Worm (Caenorhabditis elegans) whole organism, late embryonic: ENCODE results near the gene sos-1.

ENCODE experiments used
- ceh-2 ChIP-seq: sonication (generic microtip); optimal IDR thresholded peaks from 2 replicates; lab custom pipeline; 2016; ENCODE audit warnings: missing genotype, missing genetic modification characterization, missing compliant biosample characterization
- ceh-34 ChIP-seq: sonication (generic microtip); optimal IDR thresholded peaks from 2 replicates; lab custom pipeline; 2016; ENCODE audit warnings: mild to moderate bottlenecking, missing genetic modification characterization, missing compliant biosample characterization
- ceh-9 ChIP-seq: sonication (generic microtip); optimal IDR thresholded peaks from 2 replicates; lab custom pipeline; 2016; ENCODE audit warnings: mild to moderate bottlenecking, missing genetic modification characterization, inconsistent platforms, missing compliant biosample characterization
- nfya-1 ChIP-seq: sonication (generic microtip); optimal IDR thresholded peaks from 2 replicates; lab custom pipeline; 2017; ENCODE audit warnings: missing genetic modification characterization, mild to moderate bottlenecking, missing compliant biosample characterization, antibody characterized with exemption, moderate library complexity
- npax-4 ChIP-seq: sonication (generic microtip); optimal IDR thresholded peaks from 2 replicates; lab custom pipeline; 2016; ENCODE audit warnings: missing genetic modification characterization, missing compliant biosample characterization
- pros-1 ChIP-seq: fragments of 150-350 bp; optimal IDR thresholded peaks from 2 replicates; lab custom pipeline; 2014; ENCODE audit warnings: missing biosample characterization, missing genetic modification reagents, missing genetic modification characterization
- sox-2 ChIP-seq: fragments of 200-800 bp; sonication (Bioruptor generic); IDR thresholded peaks from 2 replicates; pipeline ENCODE4 v1.3.6; 2022; ENCODE audit warnings: missing genetic modification reagents, missing genetic modification characterization, missing compliant biosample characterization
- unc-42 ChIP-seq: sonication (generic microtip); optimal IDR thresholded peaks from 2 replicates; lab custom pipeline; 2016; ENCODE audit warnings: missing genotype, missing genetic modification characterization, missing compliant biosample characterization

DNA sequence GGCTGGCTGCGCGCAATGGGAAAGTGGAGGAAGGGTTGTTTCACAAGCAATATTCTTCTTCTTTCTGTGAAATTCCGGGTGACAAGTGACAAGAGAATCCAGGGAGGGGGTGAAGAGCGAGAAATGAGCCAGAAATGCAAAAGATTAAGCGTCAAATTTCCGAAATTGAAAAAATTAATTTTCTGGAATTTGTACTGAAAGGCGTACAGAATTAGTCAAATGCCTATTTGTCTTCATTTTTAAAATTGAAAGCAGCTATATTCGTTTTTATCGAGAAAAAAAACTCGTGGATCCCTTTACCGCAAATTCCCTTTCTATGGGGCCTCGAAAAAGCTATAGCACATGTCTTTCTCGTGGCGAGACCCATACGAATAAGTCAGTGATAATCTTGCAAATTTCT, 13.4 kb downstream of the sos-1 start:
- TF ChIP-seq unc-42: no peak
- TF ChIP-seq ceh-9 (tag; lab: Kevin White, UChicago): no peak
- no peak for TF ChIP-seq ceh-2 (tag; lab: Kevin White, UChicago)
- no peak for TF ChIP-seq npax-4 (tag; lab: Kevin White, UChicago)
- TF ChIP-seq pros-1 (tag; lab: Kevin White, UChicago): no peak
- TF ChIP-seq sox-2 (GFP tag; lab: Robert Waterston, UW): no peak
- TF ChIP-seq nfya-1 (tag; lab: Kevin White, UChicago): no peak
- TF ChIP-seq ceh-34 (tag; lab: Kevin White, UChicago): no peak
